Worm (Caenorhabditis elegans): ENCODE data around the gene Y26E6A.2.

- no peak for TF ChIP-seq die-1 (tag; optimal IDR thresholded peaks at IDR 0.05)
- TF ChIP-seq sea-2 (GFP tag; IDR thresholded peaks at IDR 0.05), result no peak
- TF ChIP-seq ztf-3 (GFP tag; optimal IDR thresholded peaks at IDR 0.05), result no peak
- TF ChIP-seq D2030.7 (GFP tag; IDR thresholded peaks at IDR 0.05), result no peak
- TF ChIP-seq pha-4 (tag; optimal IDR thresholded peaks at IDR 0.05), result no peak
- TF ChIP-seq lag-1 (GFP tag; IDR thresholded peaks at IDR 0.05), result no peak
- TF ChIP-seq hlh-12 (tag; optimal IDR thresholded peaks at IDR 0.05), result no peak
- no peak for TF ChIP-seq snpc-1.1 (tag; optimal IDR thresholded peaks at IDR 0.05; ENCODE audit: insufficient read depth)
These were observed 20.9 kb downstream of the Y26E6A.2 start, which contains the start of gene sra-37 for ce11 chrX:13893256-13893655.

All from whole organism, young adult.